Fruit fly (Drosophila melanogaster): ENCODE measurements around the gene CG31517.

CG31517 gene

dm6 chr3R:13990109-13990508 lies 41.9 kb downstream of the CG31517 start (continued):
- TF ChIP-seq CG14710 (tag; optimal IDR thresholded peaks at IDR 0.05) (no peak), sob (GFP tag; IDR thresholded peaks at IDR 0.05) (0 out of 2 replicates have a peak, but pooled peaks have one; percentile 9)

- TF ChIP-seq CG12744 (GFP tag; optimal IDR thresholded peaks at IDR 0.05) (no peak), sqz (GFP tag; optimal IDR thresholded peaks at IDR 0.05) (peak; percentile 58), Adf1 (GFP tag; IDR thresholded peaks at IDR 0.05) (peak; percentile 51; the same call in 1 of the 2 replicates), lilli (GFP tag; optimal IDR thresholded peaks at IDR 0.05) (no peak), insv (GFP tag; optimal IDR thresholded peaks at IDR 0.05) (no peak), vvl (GFP tag; IDR thresholded peaks at IDR 0.05) (0 out of 2 replicates have a peak, but pooled peaks have one; percentile 29), Pdp1 (GFP tag; optimal IDR thresholded peaks at IDR 0.05) (peak in 1 of 2 experiments; percentile 91), CG17829 (tag; optimal IDR thresholded peaks at IDR 0.05) (no peak), ken (GFP tag; IDR thresholded peaks at IDR 0.05) (no peak), CG1832 (GFP tag; optimal IDR thresholded peaks at IDR 0.05) (no peak), CG9215 (GFP tag; IDR thresholded peaks at IDR 0.05) (no peak), CG18476 (GFP tag; optimal IDR thresholded peaks at IDR 0.05) (no peak), Deaf1 (tag; optimal IDR thresholded peaks at IDR 0.05) (peak; percentile 52), Med (GFP tag) (peak; percentile 19), MESR4 (GFP tag; optimal IDR thresholded peaks at IDR 0.05) (no peak), mam (GFP tag; optimal IDR thresholded peaks at IDR 0.05) (no peak), CG18262 (tag; optimal IDR thresholded peaks at IDR 0.05) (no peak), CG10267 (tag; optimal IDR thresholded peaks at IDR 0.05) (no peak), sim (GFP tag; IDR thresholded peaks at IDR 0.05) (no peak), CG6175 (GFP tag; IDR thresholded peaks at IDR 0.05) (peak; percentile 31; the same call in 1 of the 3 replicates), Drgx (GFP tag; IDR thresholded peaks at IDR 0.05) (peak; percentile 51), NFAT (GFP tag; IDR thresholded peaks at IDR 0.05) (no peak), pros (GFP tag; optimal IDR thresholded peaks at IDR 0.05) (peak; percentile 93)
These were observed 43.9 kb downstream of the CG31517 start for dm6 chr3R:13992126-13992535.

dm6 chr3R:13995426-13995825 lies 47.2 kb downstream of the CG31517 start:
- TF ChIP-seq Pdp1 (GFP tag; optimal IDR thresholded peaks at IDR 0.05) (peak in 1 of 2 experiments; percentile 83), stwl (tag; optimal IDR thresholded peaks at IDR 0.05) (peak; percentile 46), CG7271 (tag; optimal IDR thresholded peaks at IDR 0.05) (no peak), pros (GFP tag; optimal IDR thresholded peaks at IDR 0.05) (no peak), Dip3 (GFP tag; optimal IDR thresholded peaks at IDR 0.05) (no peak), CG11504 (tag; optimal IDR thresholded peaks at IDR 0.05) (peak; percentile 1), bowl (GFP tag; IDR thresholded peaks at IDR 0.05) (no peak), CG9797 (GFP tag; optimal IDR thresholded peaks at IDR 0.05) (no peak), Sox102F (GFP tag; optimal IDR thresholded peaks at IDR 0.05) (peak; percentile 10), twi (tag; optimal IDR thresholded peaks at IDR 0.05) (no peak)

- TF ChIP-seq sd (tag; optimal IDR thresholded peaks at IDR 0.05) (peak; percentile 4), sqz (GFP tag; optimal IDR thresholded peaks at IDR 0.05) (peak; percentile 73), Oaz (GFP tag; IDR thresholded peaks at IDR 0.05) (no peak), pan (optimal IDR thresholded peaks at IDR 0.05) (no peak), pan (GFP tag; optimal IDR thresholded peaks at IDR 0.05 in 1 of 2, IDR thresholded peaks at IDR 0.05 in 1 of 2) (peak in 1 of 2 experiments; percentile 11), Blimp-1 (GFP tag; optimal IDR thresholded peaks at IDR 0.05) (peak; percentile 82), abd-A (tag; optimal IDR thresholded peaks at IDR 0.05) (peak; percentile 23), Dbx (GFP tag; IDR thresholded peaks at IDR 0.05) (no peak), dm (GFP tag; optimal IDR thresholded peaks at IDR 0.05) (no peak), CG9797 (GFP tag; optimal IDR thresholded peaks at IDR 0.05) (no peak), CG32772 (GFP tag; IDR thresholded peaks at IDR 0.05) (no peak), CG2875 (GFP tag; optimal IDR thresholded peaks at IDR 0.05) (no peak), ind (GFP tag; optimal IDR thresholded peaks at IDR 0.05) (no peak), CG4360 (GFP tag; IDR thresholded peaks at IDR 0.05) (peak; percentile 74)
These were observed 47.7 kb downstream of the CG31517 start for dm6 chr3R:13995933-13996332.

Data from whole organism, embryonic.